Fruit fly (Drosophila melanogaster): ENCODE data around the gene Ubc7.
A peak's percentile ranks its signal among the peaks of the same experiment; 100 is the strongest.

Ubc7 gene

DNA sequence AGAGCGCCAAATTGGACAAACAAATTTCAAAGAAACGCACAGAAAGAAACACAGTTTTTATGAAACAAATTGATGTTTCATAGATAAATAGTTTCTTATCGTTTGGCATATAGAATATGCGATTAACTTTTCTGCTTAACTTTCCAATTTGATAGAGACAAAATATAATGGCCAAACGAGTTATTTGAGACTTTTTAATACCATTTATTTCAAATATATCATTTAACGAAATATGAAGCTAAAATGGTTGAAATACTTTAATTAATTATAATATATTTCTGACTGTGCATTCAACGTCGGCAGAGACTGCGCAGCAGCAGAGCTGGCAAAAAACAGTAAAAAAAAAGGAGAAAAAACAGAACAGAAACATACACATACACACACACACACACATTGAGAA, 7.9 kb upstream of the Ubc7 start:
- TF ChIP-seq CG4318 (GFP tag; optimal IDR thresholded peaks at IDR 0.05) (no peak), CG8319 (GFP tag; optimal IDR thresholded peaks at IDR 0.05) (no peak), CG10669 (GFP tag; optimal IDR thresholded peaks at IDR 0.05) (peak; percentile 19), Hr38 (GFP tag; optimal IDR thresholded peaks at IDR 0.05) (no peak), CG8632 (GFP tag; optimal IDR thresholded peaks at IDR 0.05) (peak; percentile 20), CG31627 (GFP tag; optimal IDR thresholded peaks at IDR 0.05) (no peak), CG7368 (GFP tag; optimal IDR thresholded peaks at IDR 0.05) (no peak), CG6276 (GFP tag; optimal IDR thresholded peaks at IDR 0.05) (no peak), CG6854 (GFP tag; optimal IDR thresholded peaks at IDR 0.05) (no peak), Hr4 (GFP tag; optimal IDR thresholded peaks at IDR 0.05) (peak; percentile 42), topi (GFP tag; optimal IDR thresholded peaks at IDR 0.05) (peak; percentile 36), CG11902 (GFP tag; optimal IDR thresholded peaks at IDR 0.05) (no peak), Hr39 (GFP tag; optimal IDR thresholded peaks at IDR 0.05) (peak; percentile 3), Eip78C (GFP tag) (peak; percentile 67), CG6808 (GFP tag; optimal IDR thresholded peaks at IDR 0.05) (no peak), cyc (GFP tag; optimal IDR thresholded peaks at IDR 0.05) (no peak), OdsH (GFP tag; optimal IDR thresholded peaks at IDR 0.05) (no peak), Ets21C (GFP tag; optimal IDR thresholded peaks at IDR 0.05) (no peak), CG9139 (GFP tag; optimal IDR thresholded peaks at IDR 0.05) (no peak), Gug (GFP tag; IDR thresholded peaks at IDR 0.05) (no peak), Sox15 (GFP tag; optimal IDR thresholded peaks at IDR 0.05) (no peak), eg (GFP tag; IDR thresholded peaks at IDR 0.05) (0 out of 3 replicates have a peak, but pooled peaks have one; percentile 31), Ets96B (tag; optimal IDR thresholded peaks at IDR 0.05) (peak; percentile 36), salr (GFP tag; optimal IDR thresholded peaks at IDR 0.05) (no peak), CG34406 (GFP tag; optimal IDR thresholded peaks at IDR 0.05) (no peak), ss (GFP tag; optimal IDR thresholded peaks at IDR 0.05) (no peak), fkh (GFP tag; optimal IDR thresholded peaks at IDR 0.05) (no peak), CG15336 (GFP tag; IDR thresholded peaks at IDR 0.05) (peak; percentile 69), CG11762 (GFP tag; optimal IDR thresholded peaks at IDR 0.05; ENCODE audit: insufficient read depth) (no peak), Lpt (GFP tag; optimal IDR thresholded peaks at IDR 0.05) (no peak), CG10631 (GFP tag; optimal IDR thresholded peaks at IDR 0.05) (peak; percentile 23), CG6792 (GFP tag; optimal IDR thresholded peaks at IDR 0.05) (peak; percentile 18), Eip93F (GFP tag; optimal IDR thresholded peaks at IDR 0.05) (no peak), svp (GFP tag) (no peak), Blimp-1 (GFP tag; optimal IDR thresholded peaks at IDR 0.05) (no peak), vri (GFP tag; optimal IDR thresholded peaks at IDR 0.05) (no peak), dac (GFP tag; optimal IDR thresholded peaks at IDR 0.05) (no peak), CG11294 (GFP tag; IDR thresholded peaks at IDR 0.05) (no peak), CG32006 (GFP tag; optimal IDR thresholded peaks at IDR 0.05) (peak; percentile 54), Sox102F (GFP tag; optimal IDR thresholded peaks at IDR 0.05) (no peak), fd59A (GFP tag; optimal IDR thresholded peaks at IDR 0.05) (no peak), lz (GFP tag; optimal IDR thresholded peaks at IDR 0.05) (peak; percentile 17), net (GFP tag; optimal IDR thresholded peaks at IDR 0.05) (no peak), Sox14 (GFP tag; optimal IDR thresholded peaks at IDR 0.05) (no peak), CG3032 (tag; optimal IDR thresholded peaks at IDR 0.05) (no peak), spab (GFP tag; optimal IDR thresholded peaks at IDR 0.05) (no peak), CG3919 (GFP tag; optimal IDR thresholded peaks at IDR 0.05) (peak; percentile 35), esn (GFP tag; optimal IDR thresholded peaks at IDR 0.05) (peak; percentile 30), CG16779 (tag; optimal IDR thresholded peaks at IDR 0.05) (no peak), achi (GFP tag; optimal IDR thresholded peaks at IDR 0.05) (peak; percentile 45), pdm3 (GFP tag; optimal IDR thresholded peaks at IDR 0.05) (peak; percentile 39), CG6163 (GFP tag; IDR thresholded peaks at IDR 0.05) (peak; percentile 13; the same call in 1 of the 3 replicates), dsx (GFP tag; optimal IDR thresholded peaks at IDR 0.05; ENCODE audit: poor library complexity, severe bottlenecking) (no peak)
